Fruit fly (Drosophila melanogaster) whole organism, embryonic: Measurements from ENCODE around the gene CG11350.

Source experiments
- Antp ChIP-seq: fragments of 200-800 bp; sonication (Bioruptor generic); optimal IDR thresholded peaks from 3 replicates; lab custom pipeline; 2016; ENCODE audit warnings: missing biosample characterization, missing genetic modification characterization
- CG10462 ChIP-seq: fragments of 200-800 bp; sonication (Bioruptor generic); optimal IDR thresholded peaks from 2 replicates; lab custom pipeline; 2016; ENCODE audit warnings: missing biosample characterization, missing genetic modification characterization
- CG10979 ChIP-seq: fragments of 200-800 bp; sonication (Bioruptor generic); optimal IDR thresholded peaks from 2 replicates; lab custom pipeline; 2018; ENCODE audit warnings: missing biosample characterization, mild to moderate bottlenecking, missing genetic modification characterization, moderate library complexity
- CG11085 ChIP-seq: fragments of 200-800 bp; sonication (Bioruptor generic); IDR thresholded peaks from 2 replicates; pipeline ENCODE4 v1.3.6; 2022; ENCODE audit warnings: missing biosample characterization, missing genetic modification characterization
- CG11504 ChIP-seq: fragments of 200-800 bp; sonication (Bioruptor generic); optimal IDR thresholded peaks from 3 replicates; lab custom pipeline; 2019; ENCODE audit warnings: missing biosample characterization, mild to moderate bottlenecking, missing genetic modification characterization, moderate library complexity
- CG12299 ChIP-seq: fragments of 200-800 bp; sonication (Bioruptor generic); optimal IDR thresholded peaks from 2 replicates; lab custom pipeline; 2018; ENCODE audit warnings: missing biosample characterization, mild to moderate bottlenecking, missing genetic modification characterization
- CG17829 ChIP-seq: fragments of 200-800 bp; optimal IDR thresholded peaks from 2 replicates; lab custom pipeline; 2019; ENCODE audit warnings: missing biosample characterization, mild to moderate bottlenecking, missing genetic modification characterization, moderate library complexity
- CG1832 ChIP-seq: fragments of 200-800 bp; sonication (Bioruptor generic); optimal IDR thresholded peaks from 2 replicates; lab custom pipeline; 2017; ENCODE audit warnings: missing biosample characterization, mild to moderate bottlenecking, missing genetic modification characterization, inconsistent platforms
- CG18619 ChIP-seq: fragments of 200-800 bp; sonication (Bioruptor generic); optimal IDR thresholded peaks from 3 replicates; lab custom pipeline; 2017; ENCODE audit warnings: missing biosample characterization, mild to moderate bottlenecking, missing genetic modification characterization
- CG2889 ChIP-seq: fragments of 200-800 bp; sonication (Bioruptor generic); IDR thresholded peaks from 3 replicates; pipeline ENCODE4 v1.3.6; 2022; ENCODE audit warnings: missing biosample characterization, missing genetic modification characterization
- CG3407 ChIP-seq: fragments of 200-800 bp; sonication (Bioruptor generic); optimal IDR thresholded peaks from 2 replicates; lab custom pipeline; 2018; ENCODE audit warnings: missing biosample characterization, mild to moderate bottlenecking, missing genetic modification characterization
- CG3838 ChIP-seq: fragments of 200-800 bp; sonication (Bioruptor generic); optimal IDR thresholded peaks from 3 replicates; lab custom pipeline; 2016; ENCODE audit warnings: missing biosample characterization, missing genetic modification characterization
- CG4360 ChIP-seq: fragments of 200-800 bp; sonication (Bioruptor generic); IDR thresholded peaks from 2 replicates; pipeline ENCODE4 v1.3.6; 2022; ENCODE audit warnings: missing biosample characterization, missing genetic modification characterization
- CG4404 ChIP-seq: fragments of 200-800 bp; sonication (Bioruptor generic); IDR thresholded peaks from 2 replicates; pipeline ENCODE4 v1.3.6; 2022; ENCODE audit warnings: missing biosample characterization, missing genetic modification characterization
- CG5953 ChIP-seq: fragments of 200-800 bp; sonication (Bioruptor generic); IDR thresholded peaks from 2 replicates; pipeline ENCODE4 v1.3.6; 2022; ENCODE audit warnings: missing biosample characterization, missing genetic modification characterization
- CG7928 ChIP-seq: fragments of 200-800 bp; sonication (Bioruptor generic); optimal IDR thresholded peaks from 2 replicates; lab custom pipeline; 2017; ENCODE audit warnings: missing biosample characterization, mild to moderate bottlenecking, missing genetic modification characterization
- CG9797 ChIP-seq: fragments of 200-800 bp; sonication (Bioruptor generic); optimal IDR thresholded peaks from 3 replicates; lab custom pipeline; 2018; ENCODE audit warnings: missing biosample characterization, mild to moderate bottlenecking, missing genetic modification characterization
- Deaf1 ChIP-seq: fragments of 200-800 bp; optimal IDR thresholded peaks from 3 replicates; lab custom pipeline; 2019; ENCODE audit warnings: missing biosample characterization, mild to moderate bottlenecking, missing genetic modification characterization, moderate library complexity
- Dp ChIP-seq: fragments of 200-800 bp; sonication (Bioruptor generic); optimal IDR thresholded peaks from 2 replicates; lab custom pipeline; 2018; ENCODE audit warnings: missing biosample characterization, mild to moderate bottlenecking, missing genetic modification characterization, moderate library complexity
- Dref ChIP-seq: fragments of 200-800 bp; sonication (Bioruptor generic); IDR thresholded peaks from 2 replicates; pipeline ENCODE4 v1.3.6; 2022; ENCODE audit warnings: missing biosample characterization, missing genetic modification characterization
- E2f2 ChIP-seq: fragments of 200-800 bp; sonication (Bioruptor generic); IDR thresholded peaks from 2 replicates; pipeline ENCODE4 v1.3.6; 2022; ENCODE audit warnings: missing biosample characterization, missing genetic modification characterization
- HLH3B ChIP-seq: fragments of 200-800 bp; sonication (Bioruptor generic); IDR thresholded peaks from 2 replicates; pipeline ENCODE4 v1.3.6; 2022; ENCODE audit warnings: missing biosample characterization, missing genetic modification characterization
- Hr78 ChIP-seq, 2 experiments: fragments of 200-800 bp in 1 of 2; fragments of >200 bp in 1 of 2; sonication (Bioruptor generic) in 1 of 2; optimal IDR thresholded peaks; 2 replicates each; lab custom pipeline; 2017 to 2019; ENCODE audit warnings: missing biosample characterization in 2 of 2, missing genetic modification characterization in 2 of 2, mild to moderate bottlenecking in 1 of 2, moderate library complexity in 1 of 2
- NC2β ChIP-seq: fragments of 200-800 bp; sonication (Bioruptor generic); optimal IDR thresholded peaks from 2 replicates; lab custom pipeline; 2016; ENCODE audit warnings: missing biosample characterization, missing genetic modification characterization
- Optix ChIP-seq: fragments of 200-800 bp; sonication (Bioruptor generic); IDR thresholded peaks from 3 replicates; pipeline ENCODE4 v1.3.6; 2022; ENCODE audit warnings: missing biosample characterization, missing genetic modification characterization
- Ravus ChIP-seq: fragments of 200-800 bp; sonication (Bioruptor generic); IDR thresholded peaks from 2 replicates; pipeline ENCODE4 v1.3.6; 2022; ENCODE audit warnings: missing biosample characterization, missing genetic modification characterization
- Tbp ChIP-seq: fragments of >200 bp; optimal IDR thresholded peaks from 2 replicates; lab custom pipeline; 2018; ENCODE audit warnings: missing biosample characterization, missing genetic modification characterization
- Trl ChIP-seq, 3 experiments: fragments of >200 bp in 2 of 3; fragments of 200-800 bp in 1 of 3; sonication (Bioruptor generic) in 1 of 3; optimal IDR thresholded peaks; 2 replicates in 1 of 3; 3 replicates in 2 of 3; lab custom pipeline; 2016 to 2017; ENCODE audit warnings: missing biosample characterization in 1 of 3, missing genetic modification characterization in 1 of 3
- abd-A ChIP-seq: fragments of 200-800 bp; sonication (Bioruptor generic); optimal IDR thresholded peaks from 3 replicates; lab custom pipeline; 2019; ENCODE audit warnings: missing biosample characterization, mild to moderate bottlenecking, missing genetic modification characterization, moderate library complexity
- amos ChIP-seq: fragments of 200-800 bp; sonication (Bioruptor generic); IDR thresholded peaks from 2 replicates; pipeline ENCODE4 v1.3.6; 2022; ENCODE audit warnings: missing biosample characterization, missing genetic modification characterization; ENCODE audit not compliant: partially characterized antibody
- ara ChIP-seq: fragments of 200-800 bp; sonication (Bioruptor generic); IDR thresholded peaks from 2 replicates; pipeline ENCODE4 v1.3.6; 2022; ENCODE audit warnings: missing biosample characterization, missing genetic modification characterization
- ato ChIP-seq: fragments of 200-800 bp; sonication (Bioruptor generic); IDR thresholded peaks from 2 replicates; pipeline ENCODE4 v1.3.6; 2022; ENCODE audit warnings: missing biosample characterization, missing genetic modification characterization; ENCODE audit not compliant: partially characterized antibody
- cas ChIP-seq: fragments of 200-800 bp; sonication (Bioruptor generic); IDR thresholded peaks from 2 replicates; pipeline ENCODE4 v1.3.6; 2022; ENCODE audit warnings: missing biosample characterization, missing genetic modification characterization
- chm ChIP-seq: fragments of 200-800 bp; sonication (Bioruptor generic); IDR thresholded peaks from 2 replicates; pipeline ENCODE4 v1.3.6; 2022; ENCODE audit warnings: missing biosample characterization, missing genetic modification characterization
- crol ChIP-seq: fragments of 200-800 bp; sonication (Bioruptor generic); IDR thresholded peaks from 2 replicates; pipeline ENCODE4 v1.3.6; 2022; ENCODE audit warnings: missing biosample characterization, missing genetic modification characterization
- dimm ChIP-seq: fragments of 200-800 bp; sonication (Bioruptor generic); IDR thresholded peaks from 2 replicates; pipeline ENCODE4 v1.3.6; 2022; ENCODE audit warnings: missing biosample characterization, missing genetic modification characterization
- dmrt99B ChIP-seq: fragments of 200-800 bp; sonication (Bioruptor generic); optimal IDR thresholded peaks from 2 replicates; lab custom pipeline; 2018; ENCODE audit warnings: missing biosample characterization, mild to moderate bottlenecking, missing genetic modification characterization, moderate library complexity
- dpn ChIP-seq, 2 experiments: fragments of 200-800 bp; sonication (Bioruptor generic); optimal IDR thresholded peaks; 3 replicates each; lab custom pipeline; 2016; ENCODE audit warnings: missing biosample characterization in 2 of 2, missing genetic modification characterization in 2 of 2
- eve ChIP-seq, 2 experiments: fragments of >200 bp; optimal IDR thresholded peaks; 2 replicates each; lab custom pipeline; 2017; ENCODE audit warnings: missing biosample characterization in 2 of 2, missing genetic modification characterization in 2 of 2
- exex ChIP-seq: fragments of 200-800 bp; sonication (Bioruptor generic); optimal IDR thresholded peaks from 4 replicates; lab custom pipeline; 2018; ENCODE audit warnings: missing biosample characterization, mild to moderate bottlenecking, missing genetic modification characterization, moderate library complexity
- gcm ChIP-seq: fragments of 200-800 bp; sonication (Bioruptor generic); optimal IDR thresholded peaks from 2 replicates; lab custom pipeline; 2019; ENCODE audit warnings: missing biosample characterization, mild to moderate bottlenecking, missing genetic modification characterization, moderate library complexity
- gem ChIP-seq: fragments of 200-800 bp; sonication (Bioruptor generic); optimal IDR thresholded peaks from 2 replicates; lab custom pipeline; 2019; ENCODE audit warnings: missing biosample characterization, mild to moderate bottlenecking, missing genetic modification characterization, moderate library complexity
- hbn ChIP-seq: fragments of 200-800 bp; sonication (Bioruptor generic); IDR thresholded peaks from 2 replicates; pipeline ENCODE4 v1.3.6; 2022; ENCODE audit warnings: missing biosample characterization, missing genetic modification characterization; ENCODE audit not compliant: partially characterized antibody
- pros ChIP-seq: fragments of 200-800 bp; sonication (Bioruptor generic); optimal IDR thresholded peaks from 3 replicates; lab custom pipeline; 2019; ENCODE audit warnings: missing biosample characterization, mild to moderate bottlenecking, missing genetic modification characterization, moderate library complexity
- sc ChIP-seq, 3 experiments: fragments of >200 bp in 2 of 3; fragments of 200-800 bp in 1 of 3; sonication (Bioruptor generic) in 1 of 3; optimal IDR thresholded peaks; 2 replicates in 2 of 3; 3 replicates in 1 of 3; lab custom pipeline; 2017; ENCODE audit warnings: mild to moderate bottlenecking in 1 of 3, missing biosample characterization in 1 of 3, missing genetic modification characterization in 1 of 3, missing genetic modification reagents in 1 of 3
- sima ChIP-seq: fragments of 200-800 bp; sonication (Bioruptor generic); optimal IDR thresholded peaks from 2 replicates; lab custom pipeline; 2016; ENCODE audit warnings: missing biosample characterization, missing genetic modification characterization
- slou ChIP-seq: fragments of 200-800 bp; sonication (Bioruptor generic); optimal IDR thresholded peaks from 3 replicates; lab custom pipeline; 2016; ENCODE audit warnings: missing biosample characterization, missing genetic modification characterization
- tna ChIP-seq: fragments of 200-800 bp; sonication (Bioruptor generic); IDR thresholded peaks from 2 replicates; pipeline ENCODE4 v1.3.6; 2022; ENCODE audit warnings: missing biosample characterization, missing genetic modification characterization; ENCODE audit not compliant: partially characterized antibody
- toy ChIP-seq: fragments of 200-800 bp; sonication (Bioruptor generic); IDR thresholded peaks from 2 replicates; pipeline ENCODE4 v1.3.6; 2022; ENCODE audit warnings: missing biosample characterization, missing genetic modification characterization
- trh ChIP-seq: fragments of 200-800 bp; sonication (Bioruptor generic); optimal IDR thresholded peaks from 2 replicates; lab custom pipeline; 2016; ENCODE audit warnings: missing biosample characterization, missing genetic modification characterization
- zfh2 ChIP-seq: fragments of 200-800 bp; sonication (Bioruptor generic); optimal IDR thresholded peaks from 2 replicates; lab custom pipeline; 2016; ENCODE audit warnings: missing biosample characterization, missing genetic modification characterization

CG11350 gene

DNA sequence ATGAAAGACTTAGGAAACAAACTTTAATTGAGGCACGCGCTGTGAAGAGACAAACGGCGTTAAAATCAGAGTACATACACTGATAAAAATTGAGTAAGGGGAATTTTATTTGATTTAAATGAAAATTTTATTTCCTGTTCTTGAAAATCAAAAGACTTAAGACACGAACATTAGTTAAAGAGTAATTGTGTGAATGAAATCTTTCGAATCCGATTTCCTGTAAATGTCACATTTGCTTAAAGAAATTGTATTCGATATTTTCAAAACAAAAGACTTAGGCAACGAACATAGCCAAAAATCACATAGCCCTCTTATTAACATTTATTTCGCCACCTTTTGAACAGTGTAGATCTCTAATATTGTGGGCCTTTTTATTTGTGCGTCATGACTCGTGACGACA, 36.8 kb upstream of the CG11350 start (continued):
- no peak for TF ChIP-seq CG18619 (GFP tag; lab: Kevin White, UChicago)
- no peak for TF ChIP-seq CG3407 (GFP tag; lab: Kevin White, UChicago)
- TF ChIP-seq chm, result no peak
- TF ChIP-seq E2f2 (GFP tag; lab: Robert Waterston, UW), result no peak
- no peak for TF ChIP-seq Optix (GFP tag; lab: Robert Waterston, UW)
- TF ChIP-seq CG10462, result no peak
- TF ChIP-seq exex (tag; lab: Kevin White, UChicago), result no peak
- TF ChIP-seq amos (GFP tag; lab: Robert Waterston, UW), result no peak
- no peak for TF ChIP-seq CG9797 (GFP tag; lab: Kevin White, UChicago)
- TF ChIP-seq toy, result 0 out of 2 replicates have a peak, but pooled peaks have one; percentile 12
- TF ChIP-seq tna (GFP tag; lab: Robert Waterston, UW), result no peak
- peak in 1 of 2 experiments; percentile 45 for TF ChIP-seq dpn (GFP tag; optimal IDR thresholded peaks at IDR 0.05; lab: Kevin White, UChicago)
- no peak for TF ChIP-seq crol (GFP tag; lab: Robert Waterston, UW)
- TF ChIP-seq Dref (GFP tag; lab: Robert Waterston, UW), result no peak
- TF ChIP-seq pros (GFP tag; lab: Kevin White, UChicago), result no peak
- no peak for TF ChIP-seq CG2889 (GFP tag; lab: Robert Waterston, UW)
- no peak for TF ChIP-seq dimm (GFP tag; lab: Robert Waterston, UW)
- no peak for TF ChIP-seq eve (GFP tag; optimal IDR thresholded peaks at IDR 0.05; lab: Kevin White, UChicago)
- peak; percentile 41 for TF ChIP-seq gem (tag; lab: Kevin White, UChicago)
- TF ChIP-seq CG4404 (GFP tag; lab: Robert Waterston, UW), result no peak
- no peak for TF ChIP-seq HLH3B
- TF ChIP-seq CG17829 (tag; lab: Kevin White, UChicago), result no peak
- TF ChIP-seq Deaf1 (tag; lab: Kevin White, UChicago), result no peak
- TF ChIP-seq Tbp (GFP tag; lab: Kevin White, UChicago), result no peak
- TF ChIP-seq CG1832, result no peak
- no peak for TF ChIP-seq CG10979 (tag; lab: Kevin White, UChicago)
- TF ChIP-seq Hr78 (GFP tag; optimal IDR thresholded peaks at IDR 0.05; lab: Kevin White, UChicago), result no peak
- peak; percentile 44 for TF ChIP-seq CG11504 (tag; lab: Kevin White, UChicago)
- no peak for TF ChIP-seq trh (GFP tag; lab: Kevin White, UChicago)
- no peak for TF ChIP-seq abd-A
- TF ChIP-seq Antp (GFP tag; lab: Kevin White, UChicago), result no peak
- TF ChIP-seq slou (GFP tag; lab: Kevin White, UChicago), result no peak
- TF ChIP-seq sc (optimal IDR thresholded peaks at IDR 0.05; lab: Kevin White, UChicago), result no peak
- TF ChIP-seq sc (GFP tag; optimal IDR thresholded peaks at IDR 0.05; lab: Kevin White, UChicago), result no peak
- TF ChIP-seq gcm, result no peak
- TF ChIP-seq hbn (GFP tag; lab: Robert Waterston, UW), result no peak
- TF ChIP-seq ara (GFP tag; lab: Robert Waterston, UW), result no peak
- no peak for TF ChIP-seq CG3838
- no peak for TF ChIP-seq CG7928 (GFP tag; lab: Kevin White, UChicago)
- peak; percentile 1 for TF ChIP-seq dmrt99B (tag; lab: Kevin White, UChicago)
- no peak for TF ChIP-seq Dp (GFP tag; lab: Kevin White, UChicago)
- no peak for TF ChIP-seq CG12299 (tag; lab: Kevin White, UChicago)
- peak; percentile 35; the same call in 1 of the 2 replicates for TF ChIP-seq CG11085
- TF ChIP-seq NC2β (GFP tag; lab: Kevin White, UChicago), result no peak
- TF ChIP-seq sima (GFP tag; lab: Kevin White, UChicago), result no peak
- TF ChIP-seq Trl (optimal IDR thresholded peaks at IDR 0.05; lab: Kevin White, UChicago), result no peak
- TF ChIP-seq Trl (GFP tag; optimal IDR thresholded peaks at IDR 0.05; lab: Kevin White, UChicago), result no peak
- TF ChIP-seq zfh2 (GFP tag; lab: Kevin White, UChicago), result peak; percentile 40
- no peak for TF ChIP-seq CG5953 (GFP tag; lab: Robert Waterston, UW)
- TF ChIP-seq Ravus (GFP tag; lab: Robert Waterston, UW), result no peak
- no peak for TF ChIP-seq ato (GFP tag; lab: Robert Waterston, UW)
- TF ChIP-seq cas, result no peak
- no peak for TF ChIP-seq CG4360 (GFP tag; lab: Robert Waterston, UW)
